Fruit fly (Drosophila melanogaster): ENCODE results near the gene CG4686.

The CG4686 gene

DNA sequence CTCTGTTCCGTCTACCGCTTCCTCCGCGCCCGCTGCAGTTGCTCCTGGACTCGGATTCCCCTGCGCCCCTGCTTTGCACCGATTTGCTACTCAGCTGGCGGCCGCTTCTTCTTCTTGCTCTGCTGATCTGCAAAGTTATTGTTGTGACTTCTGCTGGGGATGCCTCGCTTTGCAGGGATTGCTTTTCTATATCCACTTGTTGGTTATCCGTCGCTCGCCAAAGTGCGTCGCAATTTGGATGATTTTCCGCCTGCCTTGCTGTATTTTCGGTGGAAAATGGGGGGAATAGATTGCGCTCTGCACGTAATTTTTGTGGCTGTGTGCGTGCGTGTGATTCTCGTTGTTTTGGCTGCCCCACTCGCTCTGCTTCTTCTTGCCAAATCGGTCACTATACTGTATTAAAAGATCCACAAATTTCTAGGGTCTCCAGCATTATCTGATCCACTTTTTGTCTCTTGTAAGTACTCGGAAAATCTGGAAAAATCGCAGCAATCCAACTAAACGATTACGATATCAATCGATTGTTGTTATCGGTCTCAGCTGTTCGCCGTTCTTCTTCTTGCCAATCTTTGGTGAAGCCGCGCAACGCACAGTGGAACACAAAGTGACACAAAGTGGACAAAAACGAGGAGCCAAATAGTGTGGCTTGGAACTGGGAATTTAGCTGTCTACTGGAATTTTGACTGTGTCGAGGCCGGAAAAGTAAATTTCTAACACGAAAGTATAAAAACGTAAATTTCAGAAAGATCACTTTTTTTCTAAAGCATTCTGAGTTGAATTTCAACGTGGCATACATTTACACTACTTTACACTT, 38.8 kb downstream of the CG4686 start, which contains the start of gene ClpX (continued):
- TF ChIP-seq chinmo (GFP tag; IDR thresholded peaks at IDR 0.05; ENCODE audit: partially characterized antibody) = 0 out of 4 replicates have a peak, but pooled peaks have one; percentile 41
- peak; percentile 34 for TF ChIP-seq CG17829 (tag; optimal IDR thresholded peaks at IDR 0.05)
- peak; percentile 55 for TF ChIP-seq CG13624 (GFP tag; optimal IDR thresholded peaks at IDR 0.05)
- TF ChIP-seq sna (GFP tag; IDR thresholded peaks at IDR 0.05; ENCODE audit: partially characterized antibody) = peak; percentile 80
- no peak for TF ChIP-seq CkIIα-i1 (GFP tag; IDR thresholded peaks at IDR 0.05)
- TF ChIP-seq toy (GFP tag; IDR thresholded peaks at IDR 0.05) = no peak
- TF ChIP-seq BEAF-32 (GFP tag; optimal IDR thresholded peaks at IDR 0.05) = peak; percentile 71
- no peak for TF ChIP-seq CG4854 (GFP tag; optimal IDR thresholded peaks at IDR 0.05)
- TF ChIP-seq gro (GFP tag; optimal IDR thresholded peaks at IDR 0.05) = no peak
- peak; percentile 76 for TF ChIP-seq Bgb (GFP tag; IDR thresholded peaks at IDR 0.05; ENCODE audit: partially characterized antibody)
- peak; percentile 35 for TF ChIP-seq Sin3A (optimal IDR thresholded peaks at IDR 0.05)
- peak; percentile 75 for TF ChIP-seq pzg (GFP tag; optimal IDR thresholded peaks at IDR 0.05)
- TF ChIP-seq CG17186 (GFP tag; optimal IDR thresholded peaks at IDR 0.05) = peak; percentile 81
- TF ChIP-seq Adf1 (GFP tag; IDR thresholded peaks at IDR 0.05) = peak; percentile 20; the same call in 1 of the 2 replicates
- no peak for TF ChIP-seq CHES-1-like (GFP tag; optimal IDR thresholded peaks at IDR 0.05)
- no peak for TF ChIP-seq CG8924 (tag; optimal IDR thresholded peaks at IDR 0.05)
- no peak for TF ChIP-seq Ada2b (GFP tag; IDR thresholded peaks at IDR 0.05)
- TF ChIP-seq CG12155 (GFP tag; optimal IDR thresholded peaks at IDR 0.05) = peak; percentile 100
- no peak for TF ChIP-seq CG6854 (GFP tag; optimal IDR thresholded peaks at IDR 0.05)
- TF ChIP-seq HmgZ (tag; optimal IDR thresholded peaks at IDR 0.05) = peak; percentile 77
- no peak for TF ChIP-seq chn (GFP tag; optimal IDR thresholded peaks at IDR 0.05)
- TF ChIP-seq CG30431 (GFP tag; optimal IDR thresholded peaks at IDR 0.05) = no peak
- TF ChIP-seq hkb (optimal IDR thresholded peaks at IDR 0.05) = no peak
- 0 out of 2 replicates have a peak, but pooled peaks have one; percentile 10 for TF ChIP-seq hkb (GFP tag; IDR thresholded peaks at IDR 0.05)
- no peak for TF ChIP-seq CG7786 (GFP tag; optimal IDR thresholded peaks at IDR 0.05)
- TF ChIP-seq twi (tag; optimal IDR thresholded peaks at IDR 0.05) = no peak
- no peak; the same call in 2 of the 3 replicates for TF ChIP-seq CG2199 (GFP tag; IDR thresholded peaks at IDR 0.05)
- no peak for TF ChIP-seq CG1832 (GFP tag; optimal IDR thresholded peaks at IDR 0.05)
- no peak for TF ChIP-seq tx (GFP tag; optimal IDR thresholded peaks at IDR 0.05)
- TF ChIP-seq ttk (GFP tag; IDR thresholded peaks at IDR 0.05) = no peak
- peak; percentile 70 for TF ChIP-seq hbn (GFP tag; IDR thresholded peaks at IDR 0.05; ENCODE audit: partially characterized antibody)
- TF ChIP-seq ato (GFP tag; IDR thresholded peaks at IDR 0.05; ENCODE audit: partially characterized antibody) = peak; percentile 60
- TF ChIP-seq PHDP (tag; optimal IDR thresholded peaks at IDR 0.05) = peak; percentile 17
- no peak for TF ChIP-seq Antp (GFP tag; optimal IDR thresholded peaks at IDR 0.05)
- TF ChIP-seq CG11085 (GFP tag; IDR thresholded peaks at IDR 0.05) = no peak
- TF ChIP-seq CG13296 (GFP tag; optimal IDR thresholded peaks at IDR 0.05) = peak; percentile 20
- TF ChIP-seq ken (GFP tag; IDR thresholded peaks at IDR 0.05) = peak; percentile 26; the same call in 1 of the 3 replicates
- peak; percentile 65; the same call in 1 of the 2 replicates for TF ChIP-seq amos (GFP tag; IDR thresholded peaks at IDR 0.05; ENCODE audit: partially characterized antibody)
- no peak for TF ChIP-seq bigmax (GFP tag; optimal IDR thresholded peaks at IDR 0.05)
- TF ChIP-seq Dref (GFP tag; IDR thresholded peaks at IDR 0.05) = peak; percentile 78
- TF ChIP-seq crp (GFP tag; optimal IDR thresholded peaks at IDR 0.05) = peak; percentile 82 to 97
- TF ChIP-seq CG10462 (GFP tag; optimal IDR thresholded peaks at IDR 0.05) = no peak
- no peak for TF ChIP-seq CG11456 (GFP tag; IDR thresholded peaks at IDR 0.05)
- TF ChIP-seq CG13287 (GFP tag; IDR thresholded peaks at IDR 0.05; ENCODE audit: partially characterized antibody) = peak; percentile 80
- TF ChIP-seq HLH3B (GFP tag; IDR thresholded peaks at IDR 0.05) = no peak
- no peak for TF ChIP-seq B-H1 (GFP tag; IDR thresholded peaks at IDR 0.05)
- TF ChIP-seq CG6791 (GFP tag; IDR thresholded peaks at IDR 0.05; ENCODE audit: partially characterized antibody) = peak; percentile 75
- peak; percentile 63 for TF ChIP-seq Sry-δ (GFP tag; optimal IDR thresholded peaks at IDR 0.05)
- no peak for TF ChIP-seq tap (tag; optimal IDR thresholded peaks at IDR 0.05)

All from whole organism, embryonic.